Worm (Caenorhabditis elegans) whole organism, L4 larva: ENCODE results near the gene spp-28.

Experiments used
- R02D3.7 ChIP-seq: fragments of 150-350 bp; sonication (generic microtip); optimal IDR thresholded peaks from 3 replicates; lab custom pipeline; 2014; ENCODE audit warnings: missing biosample characterization, missing genetic modification characterization
- ZK546.5 ChIP-seq, 2 experiments: sonication (generic microtip); optimal IDR thresholded peaks; 2 replicates each; lab custom pipeline; 2017; ENCODE audit warnings: missing biosample characterization in 2 of 2, missing genetic modification characterization in 2 of 2
- daf-8 ChIP-seq: fragments of 200-800 bp; sonication (Bioruptor generic); IDR thresholded peaks from 2 replicates; pipeline ENCODE4 v1.3.6; 2022; ENCODE audit warnings: missing genetic modification characterization, missing compliant biosample characterization
- lin-15B ChIP-seq: fragments of 150-350 bp; sonication (generic microtip); optimal IDR thresholded peaks from 3 replicates; lab custom pipeline; 2014; ENCODE audit warnings: missing biosample characterization, missing genetic modification characterization
- lsy-2 ChIP-seq, 2 experiments: fragments of 150-350 bp in 1 of 2; sonication (generic microtip) in 1 of 2; optimal IDR thresholded peaks; 2 replicates each; lab custom pipeline; 2014 to 2017; ENCODE audit warnings: missing biosample characterization in 2 of 2, missing genetic modification characterization in 2 of 2
- mep-1 ChIP-seq: fragments of 150-350 bp; sonication (generic microtip); optimal IDR thresholded peaks from 3 replicates; lab custom pipeline; 2014; ENCODE audit warnings: missing biosample characterization, missing genetic modification characterization
- mes-2 ChIP-seq: sonication (generic microtip); optimal IDR thresholded peaks from 2 replicates; lab custom pipeline; 2016; ENCODE audit warnings: missing genotype, mild to moderate bottlenecking, missing genetic modification characterization, missing compliant biosample characterization; ENCODE audit not compliant: poor library complexity, severe bottlenecking
- nhr-237 ChIP-seq: sonication (generic microtip); optimal IDR thresholded peaks from 2 replicates; lab custom pipeline; 2017; ENCODE audit warnings: missing biosample characterization, missing genetic modification characterization
- pha-4 ChIP-seq, 2 experiments: fragments of 150-350 bp in 1 of 2; fragments of 200-800 bp in 1 of 2; sonication (Bioruptor generic) in 1 of 2; IDR thresholded peaks in 1 of 2; optimal IDR thresholded peaks in 1 of 2; 2 replicates each; pipeline versions ENCODE4 v1.3.6 to Lab custom; 2014 to 2022; ENCODE audit warnings: missing genetic modification characterization in 2 of 2, missing genetic modification reagents in 2 of 2, missing biosample characterization in 1 of 2, missing compliant biosample characterization in 1 of 2
- sdz-12 ChIP-seq: fragments of 200-800 bp; sonication (Bioruptor generic); optimal IDR thresholded peaks from 2 replicates; lab custom pipeline; 2018; ENCODE audit warnings: mild to moderate bottlenecking, missing genetic modification characterization, missing compliant biosample characterization
- unc-130 ChIP-seq: sonication (generic microtip); optimal IDR thresholded peaks from 2 replicates; lab custom pipeline; 2016; ENCODE audit warnings: missing genetic modification reagents, missing genetic modification characterization, missing compliant biosample characterization
- unc-62 ChIP-seq, 3 experiments: fragments of 150-350 bp in 1 of 3; sonication (generic microtip); optimal IDR thresholded peaks in 2 of 3; peaks in 1 of 3; 1 replicate in 1 of 3; 2 replicates in 2 of 3; lab custom pipeline; 2014 to 2017; ENCODE audit warnings: missing biosample characterization in 3 of 3, missing genetic modification characterization in 3 of 3, missing genetic modification reagents in 3 of 3, missing genotype in 1 of 3
- zip-11 ChIP-seq: fragments of 200-800 bp; sonication (Bioruptor generic); IDR thresholded peaks from 2 replicates; pipeline ENCODE4 v1.3.6; 2022; ENCODE audit warnings: missing genetic modification characterization, missing compliant biosample characterization

- TF ChIP-seq pha-4 (GFP tag; IDR thresholded peaks at IDR 0.05; lab: Robert Waterston, UW): no peak
- TF ChIP-seq pha-4 (tag; optimal IDR thresholded peaks at IDR 0.05; lab: Kevin White, UChicago): no peak
- peak; percentile 41 for TF ChIP-seq mep-1 (tag; lab: Kevin White, UChicago)
- TF ChIP-seq ZK546.5 (tag; optimal IDR thresholded peaks at IDR 0.05; lab: Kevin White, UChicago): no peak
- TF ChIP-seq nhr-237 (tag; lab: Kevin White, UChicago): no peak
- TF ChIP-seq unc-130: no peak
- TF ChIP-seq lin-15B (tag; lab: Kevin White, UChicago): no peak
- TF ChIP-seq unc-62 (GFP tag; optimal IDR thresholded peaks at IDR 0.05 in 1 of 2; lab: Kevin White, UChicago): peak in 1 of 2 experiments; percentile 62
- no peak for TF ChIP-seq unc-62 (tag; optimal IDR thresholded peaks at IDR 0.05; lab: Kevin White, UChicago)
- TF ChIP-seq R02D3.7 (tag; lab: Kevin White, UChicago): no peak
- peak; percentile 30 for TF ChIP-seq mes-2
- TF ChIP-seq zip-11 (GFP tag; lab: Robert Waterston, UW): no peak
- TF ChIP-seq lsy-2 (tag; optimal IDR thresholded peaks at IDR 0.05; lab: Kevin White, UChicago): peak in 1 of 2 experiments; percentile 31
- TF ChIP-seq sdz-12 (GFP tag; lab: Kevin White, UChicago): no peak
- no peak for TF ChIP-seq daf-8 (GFP tag; lab: Robert Waterston, UW)
These were observed 46.0 kb upstream of the spp-28 start for ce11 chrIII:4236178-4236577.
